Worm (Caenorhabditis elegans) whole organism, midembryonic: ENCODE measurements around the gene dcaf-1.

Experiments used
- cog-1 ChIP-seq: sonication (generic microtip); optimal IDR thresholded peaks from 2 replicates; lab custom pipeline; 2016; ENCODE audit warnings: missing genetic modification characterization, missing compliant biosample characterization
- flt-1 ChIP-seq: fragments of 200-800 bp; sonication (Bioruptor generic); IDR thresholded peaks from 2 replicates; pipeline ENCODE4 v1.3.6; 2022; ENCODE audit warnings: missing genetic modification characterization, missing compliant biosample characterization
- klf-2 ChIP-seq: fragments of 200-800 bp; sonication (Bioruptor generic); conservative IDR thresholded peaks from 2 replicates; pipeline ENCODE4 v1.3.6; 2022; ENCODE audit warnings: missing genetic modification reagents, missing genetic modification characterization, missing compliant biosample characterization
- med-1 ChIP-seq: sonication (generic microtip); optimal IDR thresholded peaks from 2 replicates; lab custom pipeline; 2017; ENCODE audit warnings: missing genetic modification characterization, mild to moderate bottlenecking, missing compliant biosample characterization, antibody characterized with exemption, missing genetic modification reagents; ENCODE audit not compliant: insufficient read depth
- ref-1 ChIP-seq: fragments of 200-800 bp; sonication (Bioruptor generic); conservative IDR thresholded peaks from 2 replicates; pipeline ENCODE4 v1.3.6; 2022; ENCODE audit warnings: missing genetic modification reagents, missing genetic modification characterization, missing compliant biosample characterization
- tab-1 ChIP-seq: fragments of 200-800 bp; sonication (Bioruptor generic); IDR thresholded peaks from 2 replicates; pipeline ENCODE4 v1.3.6; 2022; ENCODE audit warnings: missing genetic modification characterization, missing compliant biosample characterization
- ztf-23 ChIP-seq: fragments of 200-800 bp; sonication (Bioruptor generic); IDR thresholded peaks from 2 replicates; pipeline ENCODE4 v1.3.6; 2022; ENCODE audit warnings: missing genetic modification reagents, missing genetic modification characterization, missing compliant biosample characterization
- ztf-29 ChIP-seq: fragments of 200-800 bp; sonication (Bioruptor generic); IDR thresholded peaks from 2 replicates; pipeline ENCODE4 v1.3.6; 2022; ENCODE audit warnings: missing genetic modification reagents, missing genetic modification characterization, missing compliant biosample characterization

ce11 chrIV:9734861-9735260 is 28.3 kb upstream of the dcaf-1 start:
- TF ChIP-seq ref-1: no peak
- TF ChIP-seq med-1: no peak
- TF ChIP-seq ztf-29: no peak
- no peak for TF ChIP-seq ztf-23 (GFP tag; lab: Robert Waterston, UW)
- TF ChIP-seq cog-1: no peak
- no peak for TF ChIP-seq flt-1 (GFP tag; lab: Robert Waterston, UW)
- no peak for TF ChIP-seq klf-2 (GFP tag; lab: Robert Waterston, UW)
- TF ChIP-seq tab-1 (GFP tag; lab: Robert Waterston, UW): no peak
